Fruit fly (Drosophila melanogaster): ENCODE data around the gene numb.

DNA sequence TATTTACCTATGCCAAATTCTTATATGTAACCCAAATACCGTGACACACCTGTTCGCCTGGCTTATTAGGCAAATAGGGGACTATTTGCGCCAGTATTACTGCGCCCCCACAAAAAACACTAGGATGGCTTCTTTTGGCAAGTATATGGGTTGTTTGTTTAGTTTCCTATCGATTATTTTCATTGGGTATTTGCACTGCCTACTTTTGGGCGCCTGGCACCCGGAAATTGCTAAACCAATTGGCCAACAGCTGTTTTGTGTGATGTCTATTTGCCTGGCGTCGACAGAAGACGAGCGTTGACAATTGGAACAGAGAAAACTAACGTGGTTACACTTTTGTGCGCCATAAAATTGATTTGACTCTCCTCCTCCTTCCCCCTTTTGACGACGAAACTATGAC is 15.7 kb downstream of the numb start:
- TF ChIP-seq CG8478 (optimal IDR thresholded peaks at IDR 0.05) (no peak), CTCF (optimal IDR thresholded peaks at IDR 0.05) (no peak)

Data from S2 (cell line).